Worm (Caenorhabditis elegans): ENCODE data around the gene ttr-59.

ttr-59 gene

ce11 chrX:7334302-7334724, 4.7 kb downstream of the ttr-59 start, which contains the start of gene epg-7 (continued):
- TF ChIP-seq attf-6 (GFP tag; IDR thresholded peaks at IDR 0.05) (no peak), cebp-2 (GFP tag; IDR thresholded peaks at IDR 0.05) (0 out of 2 replicates have a peak, but pooled peaks have one; percentile 60), nhr-179 (tag; optimal IDR thresholded peaks at IDR 0.05) (no peak), tlf-1 (GFP tag; optimal IDR thresholded peaks at IDR 0.05) (peak; percentile 62), ceh-27 (GFP tag; optimal IDR thresholded peaks at IDR 0.05) (peak; percentile 92), rcor-1 (GFP tag; IDR thresholded peaks at IDR 0.05) (peak; percentile 82), rec-8 (tag; optimal IDR thresholded peaks at IDR 0.05) (no peak), bed-2 (GFP tag; IDR thresholded peaks at IDR 0.05) (0 out of 2 replicates have a peak, but pooled peaks have one; percentile 10), mcd-1 (GFP tag; IDR thresholded peaks at IDR 0.05) (peak; percentile 81), ekl-4 (GFP tag; IDR thresholded peaks at IDR 0.05) (peak; percentile 80), ztf-6 (GFP tag; IDR thresholded peaks at IDR 0.05) (peak; percentile 80; the same call in 1 of the 2 replicates), F39B2.1 (GFP tag; IDR thresholded peaks at IDR 0.05) (no peak), ceh-79 (tag; optimal IDR thresholded peaks at IDR 0.05) (no peak), egl-18 (GFP tag; IDR thresholded peaks at IDR 0.05) (no peak), egrh-3 (GFP tag; IDR thresholded peaks at IDR 0.05) (peak; percentile 47; the same call in 1 of the 2 replicates), akir-1 (GFP tag; optimal IDR thresholded peaks at IDR 0.05) (peak; percentile 78), F22D6.2 (tag; optimal IDR thresholded peaks at IDR 0.05) (peak; percentile 60), C17E4.6 (GFP tag; IDR thresholded peaks at IDR 0.05) (no peak), dpl-1 (GFP tag; optimal IDR thresholded peaks at IDR 0.05) (no peak), Y53G8AR.9 (GFP tag; conservative IDR thresholded peaks at IDR 0.05) (peak; percentile 86), ets-4 (GFP tag; optimal IDR thresholded peaks at IDR 0.05) (peak; percentile 86), ztf-18 (tag; optimal IDR thresholded peaks at IDR 0.05) (peak; percentile 57), ztf-25 (GFP tag; IDR thresholded peaks at IDR 0.05) (0 out of 2 replicates have a peak, but pooled peaks have one; percentile 26), ztf-26 (tag; optimal IDR thresholded peaks at IDR 0.05) (peak; percentile 90), Y56A3A.18 (GFP tag; IDR thresholded peaks at IDR 0.05) (0 out of 2 replicates have a peak, but pooled peaks have one; percentile 51), efl-1 (GFP tag; optimal IDR thresholded peaks at IDR 0.05) (no peak), lin-54 (GFP tag; optimal IDR thresholded peaks at IDR 0.05) (peak; percentile 64), atf-7 (tag; optimal IDR thresholded peaks at IDR 0.05) (peak; percentile 83), F37B4.10 (GFP tag; IDR thresholded peaks at IDR 0.05) (no peak), nhr-80 (tag; optimal IDR thresholded peaks at IDR 0.05) (peak; percentile 90), B0261.1 (tag; optimal IDR thresholded peaks at IDR 0.05) (peak; percentile 5), mel-28 (tag; optimal IDR thresholded peaks at IDR 0.05; ENCODE audit: borderline replicate concordance) (no peak), nfya-1 (tag; optimal IDR thresholded peaks at IDR 0.05; ENCODE audit: borderline replicate concordance, insufficient read depth) (no peak), Y79H2A.3 (GFP tag; conservative IDR thresholded peaks at IDR 0.05) (no peak), him-1 (tag; optimal IDR thresholded peaks at IDR 0.05) (no peak), die-1 (tag; optimal IDR thresholded peaks at IDR 0.05) (peak; percentile 35), dpff-1 (tag; optimal IDR thresholded peaks at IDR 0.05) (no peak), ama-1 (optimal IDR thresholded peaks at IDR 0.05) (no peak), ama-1 (GFP tag; optimal IDR thresholded peaks at IDR 0.05) (no peak), T26A5.8 (tag; optimal IDR thresholded peaks at IDR 0.05) (no peak), B0035.1 (tag; optimal IDR thresholded peaks at IDR 0.05) (no peak), F49E8.2 (tag; optimal IDR thresholded peaks at IDR 0.05; ENCODE audit: insufficient read depth) (no peak), ceh-91 (GFP tag; IDR thresholded peaks at IDR 0.05) (no peak), ztf-28 (GFP tag; IDR thresholded peaks at IDR 0.05) (no peak), bed-1 (GFP tag; IDR thresholded peaks at IDR 0.05) (no peak), repo-1 (tag; optimal IDR thresholded peaks at IDR 0.05) (peak; percentile 61), zim-3 (tag; optimal IDR thresholded peaks at IDR 0.05) (no peak)

Data from whole organism, young adult.